Fruit fly (Drosophila melanogaster): ENCODE measurements around the gene CG15563.

The CG15563 gene

DNA sequence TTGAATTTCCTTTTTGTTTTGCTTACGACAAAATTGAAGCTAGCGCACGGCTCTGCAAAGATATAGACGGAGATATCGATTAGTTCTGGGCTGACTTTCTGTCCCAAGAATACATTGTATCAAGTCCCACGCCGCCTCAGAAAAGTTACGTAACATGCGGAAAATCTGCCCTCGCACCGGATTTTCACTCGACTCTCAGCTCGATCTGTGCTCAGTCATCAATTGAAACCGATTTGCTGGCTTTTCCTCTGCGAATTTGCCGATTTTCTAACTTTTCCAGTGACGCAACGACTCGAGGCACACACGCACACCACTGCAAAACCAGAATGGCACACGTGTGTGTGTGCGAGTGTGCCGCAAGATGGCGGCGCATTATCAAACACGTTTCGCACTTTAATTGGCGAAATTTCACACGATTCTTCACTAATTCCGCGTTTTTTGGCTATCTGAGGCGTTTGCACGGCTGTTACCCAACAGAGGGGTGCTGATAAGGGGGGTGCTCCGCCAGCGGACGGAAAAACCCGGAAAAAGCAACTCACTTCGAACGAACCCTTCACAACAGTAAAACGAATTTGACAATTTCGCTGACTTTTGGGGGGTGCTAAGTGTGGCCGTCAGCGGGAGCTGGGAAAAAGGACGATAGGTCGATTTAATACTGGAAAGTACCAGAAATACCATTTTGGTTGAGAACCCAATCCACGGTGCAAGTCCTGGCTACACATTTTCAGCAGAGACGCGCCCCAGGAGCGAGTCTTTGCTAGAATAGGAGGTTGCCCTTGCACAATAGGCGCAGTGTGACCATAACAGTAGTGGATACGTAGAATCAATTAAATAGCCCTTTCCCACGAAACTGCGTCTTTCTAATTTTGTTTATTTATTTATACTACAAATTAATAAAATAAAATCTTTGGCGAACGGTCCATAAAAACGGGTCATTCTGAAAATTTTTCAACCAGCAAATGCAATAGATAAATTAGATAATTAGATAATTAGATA lies 12.8 kb downstream of the CG15563 start, which contains the start of gene ATPsynC:
Gene ATPsynC, minus strand, starts transcription at position 634 of the 996 bp plus-strand sequence.
- TF ChIP-seq CG32772 (GFP tag; IDR thresholded peaks at IDR 0.05) = no peak
- TF ChIP-seq Dbx (GFP tag; IDR thresholded peaks at IDR 0.05) = no peak
- no peak for TF ChIP-seq MBD-R2 (GFP tag; IDR thresholded peaks at IDR 0.05)
- TF ChIP-seq nmo (GFP tag; optimal IDR thresholded peaks at IDR 0.05) = peak; percentile 65
- peak; percentile 70 for TF ChIP-seq CG7928 (GFP tag; optimal IDR thresholded peaks at IDR 0.05)
- TF ChIP-seq Sry-δ (GFP tag; optimal IDR thresholded peaks at IDR 0.05) = peak; percentile 69
- TF ChIP-seq zen2 (GFP tag; IDR thresholded peaks at IDR 0.05; ENCODE audit: partially characterized antibody) = no peak
- TF ChIP-seq bbx (GFP tag; IDR thresholded peaks at IDR 0.05; ENCODE audit: partially characterized antibody) = no peak
- TF ChIP-seq CG12299 (tag; optimal IDR thresholded peaks at IDR 0.05) = peak; percentile 35
- no peak for TF ChIP-seq ab (GFP tag; optimal IDR thresholded peaks at IDR 0.05)
- TF ChIP-seq CG12744 (GFP tag; optimal IDR thresholded peaks at IDR 0.05) = peak; percentile 7
- no peak for TF ChIP-seq E2f1 (GFP tag; IDR thresholded peaks at IDR 0.05)
- TF ChIP-seq so (GFP tag; IDR thresholded peaks at IDR 0.05) = no peak
- peak; percentile 100 for TF ChIP-seq MESR4 (GFP tag; optimal IDR thresholded peaks at IDR 0.05)
- TF ChIP-seq Oli (tag; optimal IDR thresholded peaks at IDR 0.05) = no peak
- no peak for TF ChIP-seq CG3838 (GFP tag; optimal IDR thresholded peaks at IDR 0.05)
- TF ChIP-seq crc (GFP tag; optimal IDR thresholded peaks at IDR 0.05) = no peak
- no peak for TF ChIP-seq Doc2 (GFP tag; IDR thresholded peaks at IDR 0.05)
- TF ChIP-seq CG1602 (GFP tag; optimal IDR thresholded peaks at IDR 0.05) = peak; percentile 1
- peak; percentile 100 for TF ChIP-seq pita (GFP tag; optimal IDR thresholded peaks at IDR 0.05)
- no peak for TF ChIP-seq Xrp1 (GFP tag; IDR thresholded peaks at IDR 0.05)
- no peak for TF ChIP-seq CG11085 (GFP tag; IDR thresholded peaks at IDR 0.05)
- TF ChIP-seq vvl (GFP tag; IDR thresholded peaks at IDR 0.05) = no peak
- TF ChIP-seq CG16813 (GFP tag; IDR thresholded peaks at IDR 0.05; ENCODE audit: partially characterized antibody) = no peak
- no peak for TF ChIP-seq CG43689 (GFP tag; IDR thresholded peaks at IDR 0.05)
- no peak for TF ChIP-seq unc-4 (GFP tag; IDR thresholded peaks at IDR 0.05; ENCODE audit: partially characterized antibody)
- no peak for TF ChIP-seq sr (GFP tag; IDR thresholded peaks at IDR 0.05)
- peak; percentile 67 for TF ChIP-seq CG10267 (tag; optimal IDR thresholded peaks at IDR 0.05)
- TF ChIP-seq HmgD (GFP tag; optimal IDR thresholded peaks at IDR 0.05) = peak; percentile 83
- peak in 1 of 2 experiments; percentile 66 for TF ChIP-seq insv (GFP tag; optimal IDR thresholded peaks at IDR 0.05)
- no peak for TF ChIP-seq E2f2 (GFP tag; IDR thresholded peaks at IDR 0.05)
- no peak for TF ChIP-seq CG11695 (GFP tag; IDR thresholded peaks at IDR 0.05)
- TF ChIP-seq Blimp-1 (GFP tag; optimal IDR thresholded peaks at IDR 0.05) = no peak
- no peak for TF ChIP-seq CG7372 (GFP tag; IDR thresholded peaks at IDR 0.05)
- no peak for TF ChIP-seq Rx (GFP tag; IDR thresholded peaks at IDR 0.05)
- TF ChIP-seq nerfin-1 (tag; optimal IDR thresholded peaks at IDR 0.05) = peak; percentile 77
- TF ChIP-seq scrt (GFP tag; optimal IDR thresholded peaks at IDR 0.05) = peak; percentile 24
- TF ChIP-seq ranshi (GFP tag; IDR thresholded peaks at IDR 0.05) = no peak
- TF ChIP-seq CrebB (tag; optimal IDR thresholded peaks at IDR 0.05) = peak; percentile 48
- TF ChIP-seq shn (GFP tag; optimal IDR thresholded peaks at IDR 0.05) = no peak
- peak; percentile 5 for TF ChIP-seq CG4854 (GFP tag; optimal IDR thresholded peaks at IDR 0.05)
- no peak for TF ChIP-seq CG2129 (GFP tag; IDR thresholded peaks at IDR 0.05; ENCODE audit: partially characterized antibody)
- TF ChIP-seq HHEX (GFP tag; optimal IDR thresholded peaks at IDR 0.05) = peak; percentile 20
- no peak for TF ChIP-seq Gsc (GFP tag; IDR thresholded peaks at IDR 0.05)
- TF ChIP-seq Atf6 (GFP tag; IDR thresholded peaks at IDR 0.05) = no peak
- TF ChIP-seq HLH54F (GFP tag; optimal IDR thresholded peaks at IDR 0.05) = peak; percentile 16
- TF ChIP-seq croc (GFP tag; conservative IDR thresholded peaks at IDR 0.05) = no peak
- no peak for TF ChIP-seq Xbp1 (GFP tag; optimal IDR thresholded peaks at IDR 0.05)
- no peak for TF ChIP-seq CG4424 (GFP tag; optimal IDR thresholded peaks at IDR 0.05)

Data from whole organism, embryonic.